Fruit fly (Drosophila melanogaster): ENCODE data around the gene Mst36Fa.

Gene Mst36Fa

dm6 chr2L:18702721-18703488, 26.1 kb upstream of the Mst36Fa start, which contains the start of the genes CG10376 and CG10343 (continued):
- peak; percentile 27 for TF ChIP-seq tx (GFP tag; optimal IDR thresholded peaks at IDR 0.05)
- no peak for TF ChIP-seq CG7745 (tag; optimal IDR thresholded peaks at IDR 0.05)
- TF ChIP-seq CG5245 (GFP tag; optimal IDR thresholded peaks at IDR 0.05) = peak; percentile 47
- TF ChIP-seq Neu2 (GFP tag; optimal IDR thresholded peaks at IDR 0.05; ENCODE audit: borderline replicate concordance) = no peak
- no peak for TF ChIP-seq CG8089 (GFP tag; optimal IDR thresholded peaks at IDR 0.05)
- TF ChIP-seq Bgb (GFP tag; IDR thresholded peaks at IDR 0.05; ENCODE audit: partially characterized antibody) = peak; percentile 55; the same call in 1 of the 2 replicates
- TF ChIP-seq Asciz (GFP tag; optimal IDR thresholded peaks at IDR 0.05) = peak; percentile 54
- peak; percentile 90 for TF ChIP-seq unpg (GFP tag; optimal IDR thresholded peaks at IDR 0.05)
- 0 out of 3 replicates have a peak, but pooled peaks have one; percentile 25 for TF ChIP-seq otp (GFP tag; IDR thresholded peaks at IDR 0.05)
- TF ChIP-seq CG10543 (GFP tag; optimal IDR thresholded peaks at IDR 0.05) = peak; percentile 92
- TF ChIP-seq danr (GFP tag; IDR thresholded peaks at IDR 0.05) = peak; percentile 26; the same call in 1 of the 2 replicates
- TF ChIP-seq CG11695 (GFP tag; IDR thresholded peaks at IDR 0.05) = peak; percentile 70; the same call in 1 of the 3 replicates
- peak; percentile 86 for TF ChIP-seq B-H2 (GFP tag; optimal IDR thresholded peaks at IDR 0.05)
- TF ChIP-seq zen2 (GFP tag; IDR thresholded peaks at IDR 0.05; ENCODE audit: partially characterized antibody) = no peak
- no peak for TF ChIP-seq disco-r (GFP tag; optimal IDR thresholded peaks at IDR 0.05)
- peak in 1 of 2 experiments; percentile 54 for TF ChIP-seq chif (GFP tag; optimal IDR thresholded peaks at IDR 0.05)
- TF ChIP-seq CG31441 (GFP tag; IDR thresholded peaks at IDR 0.05) = peak; percentile 94
- TF ChIP-seq Sry-δ (GFP tag; optimal IDR thresholded peaks at IDR 0.05) = peak; percentile 19
- TF ChIP-seq mam (GFP tag; optimal IDR thresholded peaks at IDR 0.05) = peak; percentile 69
- TF ChIP-seq Aef1 (GFP tag; IDR thresholded peaks at IDR 0.05) = peak; percentile 78
- peak; percentile 84 for TF ChIP-seq lab (GFP tag; optimal IDR thresholded peaks at IDR 0.05)
- TF ChIP-seq Mrtf (GFP tag; IDR thresholded peaks at IDR 0.05) = peak; percentile 81
- TF ChIP-seq bbx (GFP tag; IDR thresholded peaks at IDR 0.05; ENCODE audit: partially characterized antibody) = peak; percentile 84
- TF ChIP-seq CG9215 (GFP tag; IDR thresholded peaks at IDR 0.05) = peak; percentile 90
- peak; percentile 28 for TF ChIP-seq mirr (GFP tag; optimal IDR thresholded peaks at IDR 0.05)
- TF ChIP-seq CG14014 (GFP tag; IDR thresholded peaks at IDR 0.05) = peak; percentile 81
- TF ChIP-seq H15 (GFP tag; IDR thresholded peaks at IDR 0.05) = 0 out of 3 replicates have a peak, but pooled peaks have one; percentile 72
- peak; percentile 84 for TF ChIP-seq CG10654 (GFP tag; optimal IDR thresholded peaks at IDR 0.05)
- peak; percentile 90 for TF ChIP-seq sd (tag; optimal IDR thresholded peaks at IDR 0.05)
- peak; percentile 89 for TF ChIP-seq scrt (GFP tag; optimal IDR thresholded peaks at IDR 0.05)
- peak; percentile 54 for TF ChIP-seq kah (GFP tag; optimal IDR thresholded peaks at IDR 0.05)
- TF ChIP-seq cato (GFP tag; optimal IDR thresholded peaks at IDR 0.05; ENCODE audit: borderline replicate concordance) = peak; percentile 72
- peak; percentile 76 for TF ChIP-seq E2f1 (GFP tag; IDR thresholded peaks at IDR 0.05)
- TF ChIP-seq CG6654 (GFP tag; optimal IDR thresholded peaks at IDR 0.05) = peak; percentile 51
- peak; percentile 66 for TF ChIP-seq run (tag; optimal IDR thresholded peaks at IDR 0.05)
- TF ChIP-seq schlank (tag; optimal IDR thresholded peaks at IDR 0.05) = peak; percentile 51
- TF ChIP-seq CG11085 (GFP tag; IDR thresholded peaks at IDR 0.05) = peak; percentile 80
- peak; percentile 22 for TF ChIP-seq hkb (optimal IDR thresholded peaks at IDR 0.05)
- peak; percentile 71 for TF ChIP-seq hkb (GFP tag; IDR thresholded peaks at IDR 0.05)
- TF ChIP-seq bcd (GFP tag; optimal IDR thresholded peaks at IDR 0.05) = peak; percentile 89
- TF ChIP-seq Hr78 (GFP tag; optimal IDR thresholded peaks at IDR 0.05) = no peak
- peak; percentile 90 for TF ChIP-seq twi (tag; optimal IDR thresholded peaks at IDR 0.05)
- TF ChIP-seq GATAe (GFP tag; conservative IDR thresholded peaks at IDR 0.05) = peak; percentile 63
- peak; percentile 77 for TF ChIP-seq HLH3B (GFP tag; IDR thresholded peaks at IDR 0.05)
- peak; percentile 95 for TF ChIP-seq CG17829 (tag; optimal IDR thresholded peaks at IDR 0.05)
- no peak for TF ChIP-seq sc (optimal IDR thresholded peaks at IDR 0.05)
- TF ChIP-seq sc (GFP tag; optimal IDR thresholded peaks at IDR 0.05) = peak; percentile 76
- TF ChIP-seq Taf1 (GFP tag; IDR thresholded peaks at IDR 0.05) = peak; percentile 62
- no peak; the same call in 1 of the 2 replicates for TF ChIP-seq CG13287 (GFP tag; IDR thresholded peaks at IDR 0.05; ENCODE audit: partially characterized antibody)

All from whole organism, embryonic.